Worm (Caenorhabditis elegans) whole organism, L3 larva: Measurements from ENCODE around the gene R03G5.6.

Experiments used
- ceh-28 ChIP-seq: fragments of 150-350 bp; optimal IDR thresholded peaks from 2 replicates; lab custom pipeline; 2014; ENCODE audit warnings: missing biosample characterization, missing genetic modification reagents, missing genetic modification characterization
- daf-12 ChIP-seq: fragments of 150-350 bp; optimal IDR thresholded peaks from 2 replicates; lab custom pipeline; 2014; ENCODE audit warnings: missing biosample characterization, missing genetic modification reagents, missing genetic modification characterization
- egl-5 ChIP-seq: fragments of 150-350 bp; optimal IDR thresholded peaks from 2 replicates; lab custom pipeline; 2017; ENCODE audit warnings: missing biosample characterization, missing genetic modification reagents, missing genetic modification characterization, inconsistent platforms
- elt-1 ChIP-seq: fragments of 150-350 bp; optimal IDR thresholded peaks from 2 replicates; lab custom pipeline; 2014; ENCODE audit warnings: missing biosample characterization, missing genetic modification characterization
- fos-1 ChIP-seq: fragments of 150-350 bp; optimal IDR thresholded peaks from 2 replicates; lab custom pipeline; 2014; ENCODE audit warnings: missing biosample characterization, missing genetic modification characterization
- nhr-11 ChIP-seq: fragments of 150-350 bp; optimal IDR thresholded peaks from 2 replicates; lab custom pipeline; 2014; ENCODE audit warnings: missing biosample characterization, missing genetic modification characterization
- nhr-237 ChIP-seq: fragments of 150-350 bp; optimal IDR thresholded peaks from 2 replicates; lab custom pipeline; 2014; ENCODE audit warnings: missing biosample characterization, missing genetic modification characterization
- nhr-28 ChIP-seq: fragments of 150-350 bp; optimal IDR thresholded peaks from 2 replicates; lab custom pipeline; 2014; ENCODE audit warnings: missing biosample characterization, missing genetic modification characterization
- tbx-2 ChIP-seq: sonication (generic microtip); optimal IDR thresholded peaks from 2 replicates; lab custom pipeline; 2016; ENCODE audit warnings: mild to moderate bottlenecking, missing genetic modification characterization, missing compliant biosample characterization

ce11 chrX:7810991-7811390 is 5.7 kb downstream of the R03G5.6 start:
- TF ChIP-seq egl-5 (tag; lab: Kevin White, UChicago) (no peak), nhr-11 (tag; lab: Kevin White, UChicago) (no peak), tbx-2 (no peak), elt-1 (tag; lab: Kevin White, UChicago) (no peak), ceh-28 (tag; lab: Kevin White, UChicago) (no peak), nhr-237 (tag; lab: Kevin White, UChicago) (no peak), nhr-28 (no peak), fos-1 (no peak), daf-12 (tag; lab: Kevin White, UChicago) (no peak)
